Worm (Caenorhabditis elegans) whole organism, late embryonic: ENCODE data around the gene C44H9.6.

Experiments
- ama-1 ChIP-seq: fragments of 150-350 bp; optimal IDR thresholded peaks from 2 replicates; lab custom pipeline; 2014
- ceh-19 ChIP-seq: fragments of 200-800 bp; sonication (Bioruptor generic); optimal IDR thresholded peaks from 2 replicates; lab custom pipeline; 2018; ENCODE audit warnings: mild to moderate bottlenecking, missing genetic modification characterization, missing compliant biosample characterization
- nhr-11 ChIP-seq: fragments of 150-350 bp; optimal IDR thresholded peaks from 2 replicates; lab custom pipeline; 2014; ENCODE audit warnings: missing biosample characterization, missing genetic modification characterization

DNA sequence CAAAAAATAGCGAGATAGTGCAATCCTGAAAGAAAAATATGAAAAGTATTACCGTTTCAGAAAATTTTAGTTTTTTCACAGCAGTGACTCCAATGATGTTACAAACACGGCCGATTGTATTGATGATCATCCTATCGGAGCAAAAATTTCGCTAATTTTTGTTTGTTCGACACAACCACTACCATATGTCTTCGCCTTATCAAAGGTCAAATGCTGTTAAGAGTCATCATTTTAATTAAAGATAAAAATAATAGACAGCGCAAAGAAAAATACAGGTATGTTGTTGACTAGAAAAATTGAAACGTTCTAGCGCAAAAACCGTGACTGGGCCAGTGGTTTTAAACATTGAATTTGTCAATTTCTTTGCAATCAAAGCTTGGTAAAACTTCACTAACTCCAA is 7.2 kb upstream of the C44H9.6 start:
- TF ChIP-seq ceh-19 (GFP tag; lab: Kevin White, UChicago) = no peak
- TF ChIP-seq ama-1 (lab: Kevin White, UChicago) = no peak
- no peak for TF ChIP-seq nhr-11 (tag; lab: Kevin White, UChicago)
